Fruit fly (Drosophila melanogaster) whole organism, pupa: ENCODE data around the gene CG6785.

Experiments
- CG10348 ChIP-seq: fragments of 200-800 bp; sonication (Bioruptor generic); IDR thresholded peaks from 2 replicates; pipeline ENCODE4 v1.3.6; 2022; ENCODE audit warnings: missing biosample characterization, missing genetic modification characterization
- CG12605 ChIP-seq: fragments of 200-800 bp; sonication (Bioruptor generic); IDR thresholded peaks from 2 replicates; pipeline ENCODE4 v1.3.6; 2022; ENCODE audit warnings: missing biosample characterization, missing genetic modification characterization
- CG13204 ChIP-seq: fragments of 200-800 bp; sonication (Bioruptor generic); optimal IDR thresholded peaks from 2 replicates; lab custom pipeline; 2018; ENCODE audit warnings: missing biosample characterization, mild to moderate bottlenecking, missing genetic modification characterization, moderate library complexity
- CG14655 ChIP-seq: fragments of 200-800 bp; sonication (Bioruptor generic); optimal IDR thresholded peaks from 3 replicates; lab custom pipeline; 2017; ENCODE audit warnings: mild to moderate bottlenecking, missing biosample characterization, missing genetic modification reagents, missing genetic modification characterization
- CG15710 ChIP-seq: fragments of 200-800 bp; sonication (Bioruptor generic); optimal IDR thresholded peaks from 2 replicates; lab custom pipeline; 2018; ENCODE audit warnings: missing biosample characterization, mild to moderate bottlenecking, missing genetic modification characterization, moderate library complexity
- CG17806 ChIP-seq: fragments of 200-800 bp; sonication (Bioruptor generic); optimal IDR thresholded peaks from 2 replicates; lab custom pipeline; 2018; ENCODE audit warnings: missing biosample characterization, mild to moderate bottlenecking, missing genetic modification characterization, moderate library complexity
- CG32121 ChIP-seq: fragments of 200-800 bp; sonication (Bioruptor generic); IDR thresholded peaks from 2 replicates; pipeline ENCODE4 v1.3.6; 2022; ENCODE audit warnings: missing biosample characterization, missing genetic modification characterization
- CG34367 ChIP-seq: fragments of 200-800 bp; sonication (Bioruptor generic); optimal IDR thresholded peaks from 2 replicates; lab custom pipeline; 2018; ENCODE audit warnings: missing biosample characterization, mild to moderate bottlenecking, missing genetic modification characterization
- CG4496 ChIP-seq: fragments of 200-800 bp; sonication (Bioruptor generic); IDR thresholded peaks from 3 replicates; pipeline ENCODE4 v1.3.6; 2022; ENCODE audit warnings: missing biosample characterization, missing genetic modification characterization
- CG8159 ChIP-seq: fragments of 200-800 bp; sonication (Bioruptor generic); optimal IDR thresholded peaks from 3 replicates; lab custom pipeline; 2018; ENCODE audit warnings: missing biosample characterization, mild to moderate bottlenecking, missing genetic modification characterization, moderate library complexity
- CG8301 ChIP-seq: fragments of 200-800 bp; sonication (Bioruptor generic); optimal IDR thresholded peaks from 2 replicates; lab custom pipeline; 2018; ENCODE audit warnings: missing biosample characterization, mild to moderate bottlenecking, missing genetic modification characterization
- CG9948 ChIP-seq: fragments of 200-800 bp; sonication (Bioruptor generic); optimal IDR thresholded peaks from 2 replicates; lab custom pipeline; 2018; ENCODE audit warnings: missing biosample characterization, mild to moderate bottlenecking, missing genetic modification characterization, moderate library complexity
- D1 ChIP-seq: fragments of 200-800 bp; sonication (Bioruptor generic); optimal IDR thresholded peaks from 2 replicates; lab custom pipeline; 2018; ENCODE audit warnings: missing biosample characterization, mild to moderate bottlenecking, missing genetic modification characterization, moderate library complexity
- EcR ChIP-seq: fragments of 200-800 bp; sonication (Bioruptor generic); optimal IDR thresholded peaks from 3 replicates; lab custom pipeline; 2019; ENCODE audit warnings: missing biosample characterization, missing genetic modification characterization, mild to moderate bottlenecking, moderate library complexity, missing genetic modification reagents
- Ets98B ChIP-seq: fragments of 200-800 bp; sonication (Bioruptor generic); IDR thresholded peaks from 2 replicates; pipeline ENCODE4 v1.3.6; 2022; ENCODE audit warnings: missing biosample characterization, missing genetic modification characterization
- Pif1A ChIP-seq: fragments of 200-800 bp; sonication (Bioruptor generic); optimal IDR thresholded peaks from 3 replicates; lab custom pipeline; 2016; ENCODE audit warnings: missing biosample characterization, missing genetic modification characterization
- Pif1B ChIP-seq: fragments of 200-800 bp; sonication (Bioruptor generic); optimal IDR thresholded peaks from 3 replicates; lab custom pipeline; 2016; ENCODE audit warnings: missing biosample characterization, missing genetic modification characterization
- Snoo ChIP-seq: fragments of 200-800 bp; sonication (Bioruptor generic); optimal IDR thresholded peaks from 3 replicates; lab custom pipeline; 2017; ENCODE audit warnings: missing biosample characterization, mild to moderate bottlenecking, missing genetic modification characterization, inconsistent platforms
- fd96Ca ChIP-seq: fragments of 200-800 bp; sonication (Bioruptor generic); IDR thresholded peaks from 3 replicates; pipeline ENCODE4 v1.3.6; 2022; ENCODE audit warnings: missing biosample characterization, missing genetic modification characterization
- gl ChIP-seq: fragments of 200-800 bp; sonication (Bioruptor generic); optimal IDR thresholded peaks from 2 replicates; lab custom pipeline; 2018; ENCODE audit warnings: missing biosample characterization, mild to moderate bottlenecking, missing genetic modification characterization
- rn ChIP-seq: fragments of 200-800 bp; sonication (Bioruptor generic); IDR thresholded peaks from 2 replicates; pipeline ENCODE4 v1.3.6; 2022; ENCODE audit warnings: missing biosample characterization, missing genetic modification characterization

CG6785 gene

dm6 chr2L:12024104-12024503 lies 20.9 kb downstream of the CG6785 start:
- no peak for TF ChIP-seq EcR (GFP tag; lab: Kevin White, UChicago)
- TF ChIP-seq CG4496 (GFP tag; lab: Robert Waterston, UW) = no peak
- TF ChIP-seq Pif1B (GFP tag; lab: Kevin White, UChicago) = no peak
- TF ChIP-seq CG9948 (tag; lab: Kevin White, UChicago) = no peak
- TF ChIP-seq CG17806 (tag; lab: Kevin White, UChicago) = no peak
- no peak for TF ChIP-seq CG14655 (GFP tag; lab: Kevin White, UChicago)
- no peak for TF ChIP-seq fd96Ca (GFP tag; lab: Robert Waterston, UW)
- TF ChIP-seq Snoo (tag; lab: Kevin White, UChicago) = no peak
- no peak for TF ChIP-seq Pif1A (GFP tag; lab: Kevin White, UChicago)
- TF ChIP-seq CG32121 = no peak
- TF ChIP-seq CG8301 = no peak
- no peak for TF ChIP-seq gl
- no peak for TF ChIP-seq CG8159 (tag; lab: Kevin White, UChicago)
- TF ChIP-seq CG13204 (GFP tag; lab: Kevin White, UChicago) = no peak
- TF ChIP-seq CG34367 (tag; lab: Kevin White, UChicago) = no peak
- no peak for TF ChIP-seq CG15710 (tag; lab: Kevin White, UChicago)
- TF ChIP-seq Ets98B (GFP tag; lab: Robert Waterston, UW) = no peak
- TF ChIP-seq rn (GFP tag; lab: Robert Waterston, UW) = no peak
- TF ChIP-seq, all 21 proteins: peak for 0

- TF ChIP-seq fd96Ca (GFP tag; lab: Robert Waterston, UW) = no peak
- no peak for TF ChIP-seq CG12605
- no peak for TF ChIP-seq rn (GFP tag; lab: Robert Waterston, UW)
- no peak for TF ChIP-seq CG17806 (tag; lab: Kevin White, UChicago)
- no peak for TF ChIP-seq CG10348
- no peak for TF ChIP-seq Pif1A (GFP tag; lab: Kevin White, UChicago)
- TF ChIP-seq CG15710 (tag; lab: Kevin White, UChicago) = no peak
- no peak for TF ChIP-seq Pif1B (GFP tag; lab: Kevin White, UChicago)
- TF ChIP-seq CG13204 (GFP tag; lab: Kevin White, UChicago) = no peak
Observed at dm6 chr2L:12021193-12021592, 23.8 kb downstream of the CG6785 start.

dm6 chr2L:12020735-12021134 lies 24.3 kb downstream of the CG6785 start, which contains the start of gene Wdr81:
Gene Wdr81 (minus strand): TSS chr2L:12020960.
- TF ChIP-seq Ets98B (GFP tag; lab: Robert Waterston, UW) (no peak), Snoo (tag; lab: Kevin White, UChicago) (no peak), CG15710 (tag; lab: Kevin White, UChicago) (no peak), CG9948 (tag; lab: Kevin White, UChicago) (no peak), gl (no peak), CG13204 (GFP tag; lab: Kevin White, UChicago) (no peak), Pif1A (GFP tag; lab: Kevin White, UChicago) (no peak), CG4496 (GFP tag; lab: Robert Waterston, UW) (no peak)

- TF ChIP-seq Ets98B (GFP tag; lab: Robert Waterston, UW) (no peak), CG34367 (tag; lab: Kevin White, UChicago) (peak; percentile 29), CG17806 (tag; lab: Kevin White, UChicago) (peak; percentile 32), D1 (no peak), CG13204 (GFP tag; lab: Kevin White, UChicago) (peak; percentile 98), CG10348 (no peak), EcR (GFP tag; lab: Kevin White, UChicago) (peak; percentile 100), CG14655 (GFP tag; lab: Kevin White, UChicago) (no peak), Pif1A (GFP tag; lab: Kevin White, UChicago) (peak; percentile 38), CG32121 (no peak; the same call in 1 of the 2 replicates), fd96Ca (GFP tag; lab: Robert Waterston, UW) (peak; percentile 67; the same call in 2 of the 3 replicates), rn (GFP tag; lab: Robert Waterston, UW) (no peak), CG12605 (peak; percentile 42), Snoo (tag; lab: Kevin White, UChicago) (peak; percentile 62), Pif1B (GFP tag; lab: Kevin White, UChicago) (peak; percentile 36), CG15710 (tag; lab: Kevin White, UChicago) (peak; percentile 30), CG8301 (peak; percentile 33), gl (peak; percentile 85), CG8159 (tag; lab: Kevin White, UChicago) (peak; percentile 21), CG9948 (tag; lab: Kevin White, UChicago) (no peak), CG4496 (GFP tag; lab: Robert Waterston, UW) (peak; percentile 68)
Observed at dm6 chr2L:12013741-12014393, 31.1 kb downstream of the CG6785 start.

- TF ChIP-seq CG8301 (no peak), Snoo (tag; lab: Kevin White, UChicago) (no peak), CG15710 (tag; lab: Kevin White, UChicago) (peak; percentile 37), CG8159 (tag; lab: Kevin White, UChicago) (peak; percentile 57), CG9948 (tag; lab: Kevin White, UChicago) (peak; percentile 31), CG34367 (tag; lab: Kevin White, UChicago) (peak; percentile 10), Pif1B (GFP tag; lab: Kevin White, UChicago) (peak; percentile 0), CG17806 (tag; lab: Kevin White, UChicago) (peak; percentile 34), rn (GFP tag; lab: Robert Waterston, UW) (no peak), Pif1A (GFP tag; lab: Kevin White, UChicago) (no peak), D1 (no peak)
Observed at dm6 chr2L:12013243-12013642, 31.8 kb downstream of the CG6785 start.
